Fruit fly (Drosophila melanogaster) ovary, adult (tissue): ENCODE results near the gene CG9119.

ENCODE experiments used
- CG17801 ChIP-seq: fragments of 200-800 bp; optimal IDR thresholded peaks from 2 replicates; lab custom pipeline; 2019; ENCODE audit warnings: missing biosample characterization, mild to moderate bottlenecking, missing genetic modification characterization, moderate library complexity; ENCODE audit not compliant: partially characterized antibody

The CG9119 gene

DNA sequence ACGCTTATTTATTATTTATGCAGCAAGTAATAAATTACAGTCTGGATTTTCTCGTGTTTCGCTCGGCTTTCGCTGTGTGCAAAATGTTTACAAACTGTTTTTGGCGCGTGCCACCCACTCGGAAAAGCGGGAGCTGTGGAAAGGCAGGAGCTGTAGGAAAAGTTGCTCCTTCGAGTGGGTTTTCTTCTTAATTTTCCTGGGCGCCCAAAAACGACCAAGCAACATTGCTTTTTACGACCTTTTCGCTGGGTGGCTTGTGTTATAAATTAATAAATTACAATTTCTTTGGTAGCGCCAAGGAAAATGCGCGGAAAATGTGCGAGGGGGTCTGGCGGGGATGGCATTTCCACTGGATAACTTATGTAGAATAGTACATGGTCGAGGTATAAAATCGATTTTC lies 28.1 kb downstream of the CG9119 start:
- no peak for TF ChIP-seq CG17801 (GFP tag; lab: Kevin White, UChicago)

- TF ChIP-seq CG17801 (GFP tag; lab: Kevin White, UChicago) = no peak
These were observed 31.7 kb downstream of the CG9119 start for dm6 chr3L:1172858-1173257.

- no peak for TF ChIP-seq CG17801 (GFP tag; lab: Kevin White, UChicago)
These were observed 34.0 kb downstream of the CG9119 start for dm6 chr3L:1170611-1171010.

- TF ChIP-seq CG17801 (GFP tag; lab: Kevin White, UChicago) = no peak
These were observed 35.0 kb downstream of the CG9119 start for dm6 chr3L:1169617-1170016.

DNA sequence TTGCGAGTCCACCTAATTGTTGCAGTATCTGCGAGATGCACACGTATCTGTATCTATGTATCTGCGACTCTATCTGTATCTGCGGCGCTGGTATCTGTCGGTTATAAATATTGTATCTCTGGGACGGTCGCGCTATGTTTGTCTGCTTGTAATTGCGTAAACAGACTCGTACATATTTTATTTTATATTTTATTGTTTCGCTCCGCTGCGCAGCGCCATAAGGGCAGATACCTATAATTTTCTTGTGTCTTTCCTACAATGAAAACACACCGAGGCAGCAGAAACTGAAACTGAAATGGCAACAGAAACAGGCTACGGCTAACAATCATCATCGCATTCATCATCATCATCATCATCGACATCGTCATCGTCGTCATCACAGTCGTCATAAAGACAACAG lies 36.1 kb downstream of the CG9119 start:
- no peak for TF ChIP-seq CG17801 (GFP tag; lab: Kevin White, UChicago)

dm6 chr3L:1166945-1167913 lies 37.4 kb downstream of the CG9119 start:
- TF ChIP-seq CG17801 (GFP tag; lab: Kevin White, UChicago) = no peak

dm6 chr3L:1166266-1166665 lies 38.3 kb downstream of the CG9119 start:
- TF ChIP-seq CG17801 (GFP tag; lab: Kevin White, UChicago) = no peak

- TF ChIP-seq CG17801 (GFP tag; lab: Kevin White, UChicago) = no peak
These were observed 38.8 kb downstream of the CG9119 start for dm6 chr3L:1165808-1166207.
